Fruit fly (Drosophila melanogaster) S2 (cell line): ENCODE data around the gene Top3alpha.

Experiments
- CG8478 ChIP-seq: fragments of >200 bp; optimal IDR thresholded peaks from 2 replicates; lab custom pipeline; 2018
- CTCF ChIP-seq, 2 experiments: fragments of >200 bp; optimal IDR thresholded peaks; 2 replicates each; lab custom pipeline; 2018

DNA sequence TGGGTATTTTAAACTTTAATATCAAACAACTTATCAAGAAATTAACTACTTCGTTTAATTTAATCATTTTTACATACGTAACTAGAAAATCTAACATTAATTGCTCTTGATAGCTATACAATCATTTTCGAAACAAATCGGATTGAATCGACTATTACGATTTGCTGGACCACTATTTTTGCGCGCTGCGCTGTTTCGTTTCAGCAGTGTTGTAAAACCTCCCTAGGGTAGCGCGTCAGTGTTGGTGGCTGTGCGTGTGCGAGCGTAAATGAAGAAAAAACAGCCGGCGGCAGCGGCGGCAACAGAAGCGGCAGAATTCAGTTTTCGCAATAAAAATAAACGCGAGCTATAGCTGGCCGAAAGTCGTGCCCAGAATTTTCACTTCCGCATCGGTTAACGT lies 35.3 kb downstream of the Top3alpha start, which contains the start of gene CG33116:
- TF ChIP-seq CG8478 (lab: Kevin White, UChicago) (no peak), CTCF (optimal IDR thresholded peaks at IDR 0.05; lab: Kevin White, UChicago) (no peak)
